Worm (Caenorhabditis elegans) whole organism, L4 larva: Measurements from ENCODE around the gene ZC262.7.
A peak's percentile ranks its signal among the peaks of the same experiment; 100 is the strongest.

ENCODE experiments used
- D1046.2 ChIP-seq: fragments of 200-800 bp; sonication (Bioruptor generic); IDR thresholded peaks from 2 replicates; pipeline ENCODE4 v1.3.6; 2022; ENCODE audit warnings: missing genetic modification characterization, missing compliant biosample characterization
- T20F7.1 ChIP-seq: fragments of 200-800 bp; sonication (Bioruptor generic); optimal IDR thresholded peaks from 2 replicates; lab custom pipeline; 2018; ENCODE audit warnings: mild to moderate bottlenecking, missing genetic modification characterization, missing compliant biosample characterization
- aha-1 ChIP-seq: fragments of 150-350 bp; peaks from one replicate; lab custom pipeline; 2014; ENCODE audit warnings: missing biosample characterization, missing genetic modification characterization
- arid-1 ChIP-seq: fragments of 200-800 bp; sonication (Bioruptor generic); conservative IDR thresholded peaks from 2 replicates; pipeline ENCODE4 v1.3.6; 2022; ENCODE audit warnings: missing genetic modification reagents, missing genetic modification characterization, missing compliant biosample characterization
- attf-4 ChIP-seq: sonication (generic microtip); optimal IDR thresholded peaks from 3 replicates; lab custom pipeline; 2017; ENCODE audit warnings: missing biosample characterization, missing genetic modification characterization
- ceh-44 ChIP-seq: fragments of 200-800 bp; sonication (Bioruptor generic); IDR thresholded peaks from 2 replicates; pipeline ENCODE4 v1.3.6; 2022; ENCODE audit warnings: missing genetic modification reagents, missing genetic modification characterization, missing compliant biosample characterization
- ces-1 ChIP-seq: fragments of 150-350 bp; sonication (generic microtip); optimal IDR thresholded peaks from 4 replicates; lab custom pipeline; 2014; ENCODE audit warnings: missing biosample characterization, missing genetic modification reagents, missing genetic modification characterization
- ctbp-1 ChIP-seq: fragments of 200-800 bp; sonication (Bioruptor generic); IDR thresholded peaks from 2 replicates; pipeline ENCODE4 v1.3.6; 2022; ENCODE audit warnings: missing genetic modification reagents, missing genetic modification characterization, missing compliant biosample characterization
- dmd-6 ChIP-seq: fragments of 200-800 bp; sonication (Bioruptor generic); IDR thresholded peaks from 2 replicates; pipeline ENCODE4 v1.3.6; 2022; ENCODE audit warnings: missing genetic modification reagents, missing genetic modification characterization, missing compliant biosample characterization
- dmd-8 ChIP-seq: fragments of 200-800 bp; sonication (Bioruptor generic); IDR thresholded peaks from 2 replicates; pipeline ENCODE4 v1.3.6; 2022; ENCODE audit warnings: missing genetic modification characterization, missing compliant biosample characterization
- dpl-1 ChIP-seq: fragments of 150-350 bp; optimal IDR thresholded peaks from 2 replicates; lab custom pipeline; 2014; ENCODE audit warnings: missing biosample characterization, missing genetic modification reagents, missing genetic modification characterization
- egl-27 ChIP-seq: sonication (generic microtip); optimal IDR thresholded peaks from 3 replicates; lab custom pipeline; 2017; ENCODE audit warnings: missing biosample characterization, missing genetic modification reagents, missing genetic modification characterization
- fos-1 ChIP-seq: fragments of 150-350 bp; optimal IDR thresholded peaks from 2 replicates; lab custom pipeline; 2014; ENCODE audit warnings: missing biosample characterization, missing genetic modification characterization
- hif-1 ChIP-seq, 2 experiments: sonication (generic microtip); optimal IDR thresholded peaks; 2 replicates each; lab custom pipeline; 2016 to 2017; ENCODE audit warnings: missing compliant biosample characterization in 2 of 2, missing genetic modification characterization in 2 of 2, missing genetic modification reagents in 2 of 2, missing genotype in 2 of 2, mild to moderate bottlenecking in 1 of 2
- hlh-11 ChIP-seq: fragments of 200-800 bp; sonication (Bioruptor generic); optimal IDR thresholded peaks from 2 replicates; lab custom pipeline; 2018; ENCODE audit warnings: mild to moderate bottlenecking, missing genetic modification characterization, missing compliant biosample characterization
- hlh-30 ChIP-seq: sonication (generic microtip); optimal IDR thresholded peaks from 2 replicates; lab custom pipeline; 2017; ENCODE audit warnings: antibody characterized with exemption, mild to moderate bottlenecking, missing genetic modification characterization, missing compliant biosample characterization; ENCODE audit not compliant: insufficient read depth
- hmg-1.1 ChIP-seq: fragments of 200-800 bp; sonication (Bioruptor generic); IDR thresholded peaks from 2 replicates; pipeline ENCODE4 v1.3.6; 2022; ENCODE audit warnings: missing genetic modification reagents, missing genetic modification characterization, missing compliant biosample characterization
- lin-13 ChIP-seq: fragments of 150-350 bp; optimal IDR thresholded peaks from 2 replicates; lab custom pipeline; 2014; ENCODE audit warnings: missing biosample characterization, missing genetic modification reagents, missing genetic modification characterization
- lin-15B ChIP-seq: fragments of 150-350 bp; sonication (generic microtip); optimal IDR thresholded peaks from 3 replicates; lab custom pipeline; 2014; ENCODE audit warnings: missing biosample characterization, missing genetic modification characterization
- lin-29 ChIP-seq: fragments of 200-800 bp; sonication (Bioruptor generic); IDR thresholded peaks from 2 replicates; pipeline ENCODE4 v1.3.6; 2022; ENCODE audit warnings: missing genetic modification reagents, missing genetic modification characterization, missing compliant biosample characterization
- mxl-3 ChIP-seq: fragments of 200-800 bp; sonication (Bioruptor generic); optimal IDR thresholded peaks from 2 replicates; lab custom pipeline; 2018; ENCODE audit warnings: mild to moderate bottlenecking, missing genetic modification characterization, missing compliant biosample characterization
- nhr-11 ChIP-seq: fragments of 150-350 bp; optimal IDR thresholded peaks from 2 replicates; lab custom pipeline; 2014; ENCODE audit warnings: missing biosample characterization, missing genetic modification characterization
- nhr-111 ChIP-seq: fragments of 200-800 bp; sonication (Bioruptor generic); optimal IDR thresholded peaks from 2 replicates; lab custom pipeline; 2018; ENCODE audit warnings: mild to moderate bottlenecking, missing genetic modification characterization, missing compliant biosample characterization
- nhr-237 ChIP-seq: sonication (generic microtip); optimal IDR thresholded peaks from 2 replicates; lab custom pipeline; 2017; ENCODE audit warnings: missing biosample characterization, missing genetic modification characterization
- nhr-28 ChIP-seq: fragments of 150-350 bp; optimal IDR thresholded peaks from 2 replicates; lab custom pipeline; 2014; ENCODE audit warnings: missing biosample characterization, missing genetic modification characterization
- nhr-41 ChIP-seq: fragments of 200-800 bp; sonication (Bioruptor generic); IDR thresholded peaks from 2 replicates; pipeline ENCODE4 v1.3.6; 2022; ENCODE audit warnings: missing genetic modification reagents, missing genetic modification characterization, missing compliant biosample characterization
- nhr-42 ChIP-seq: fragments of 200-800 bp; sonication (Bioruptor generic); IDR thresholded peaks from 2 replicates; pipeline ENCODE4 v1.3.6; 2022; ENCODE audit warnings: missing genetic modification characterization, missing compliant biosample characterization
- pha-4 ChIP-seq, 2 experiments: fragments of 150-350 bp in 1 of 2; fragments of 200-800 bp in 1 of 2; sonication (Bioruptor generic) in 1 of 2; IDR thresholded peaks in 1 of 2; optimal IDR thresholded peaks in 1 of 2; 2 replicates each; pipeline versions ENCODE4 v1.3.6 to Lab custom; 2014 to 2022; ENCODE audit warnings: missing genetic modification characterization in 2 of 2, missing genetic modification reagents in 2 of 2, missing biosample characterization in 1 of 2, missing compliant biosample characterization in 1 of 2
- saeg-2 ChIP-seq: fragments of 200-800 bp; sonication (Bioruptor generic); IDR thresholded peaks from 2 replicates; pipeline ENCODE4 v1.3.6; 2022; ENCODE audit warnings: missing genetic modification reagents, missing genetic modification characterization, missing compliant biosample characterization
- snpc-4 ChIP-seq: fragments of 150-350 bp; optimal IDR thresholded peaks from 2 replicates; lab custom pipeline; 2014; ENCODE audit warnings: missing biosample characterization, missing genetic modification characterization
- spr-3 ChIP-seq: fragments of 200-800 bp; sonication (Bioruptor generic); optimal IDR thresholded peaks from 2 replicates; lab custom pipeline; 2018; ENCODE audit warnings: mild to moderate bottlenecking, missing genetic modification characterization, missing compliant biosample characterization
- tag-97 ChIP-seq: fragments of 200-800 bp; sonication (Bioruptor generic); IDR thresholded peaks from 2 replicates; pipeline ENCODE4 v1.3.6; 2022; ENCODE audit warnings: missing genetic modification characterization, missing compliant biosample characterization
- unc-62 ChIP-seq, 3 experiments: fragments of 150-350 bp in 1 of 3; sonication (generic microtip); optimal IDR thresholded peaks in 2 of 3; peaks in 1 of 3; 1 replicate in 1 of 3; 2 replicates in 2 of 3; lab custom pipeline; 2014 to 2017; ENCODE audit warnings: missing biosample characterization in 3 of 3, missing genetic modification characterization in 3 of 3, missing genetic modification reagents in 3 of 3, missing genotype in 1 of 3
- zag-1 ChIP-seq: fragments of 150-350 bp; optimal IDR thresholded peaks from 2 replicates; lab custom pipeline; 2014; ENCODE audit warnings: missing biosample characterization, missing genetic modification characterization
- ztf-11 ChIP-seq: fragments of 150-350 bp; optimal IDR thresholded peaks from 2 replicates; lab custom pipeline; 2014; ENCODE audit warnings: missing biosample characterization, missing genetic modification characterization

Gene ZC262.7

DNA sequence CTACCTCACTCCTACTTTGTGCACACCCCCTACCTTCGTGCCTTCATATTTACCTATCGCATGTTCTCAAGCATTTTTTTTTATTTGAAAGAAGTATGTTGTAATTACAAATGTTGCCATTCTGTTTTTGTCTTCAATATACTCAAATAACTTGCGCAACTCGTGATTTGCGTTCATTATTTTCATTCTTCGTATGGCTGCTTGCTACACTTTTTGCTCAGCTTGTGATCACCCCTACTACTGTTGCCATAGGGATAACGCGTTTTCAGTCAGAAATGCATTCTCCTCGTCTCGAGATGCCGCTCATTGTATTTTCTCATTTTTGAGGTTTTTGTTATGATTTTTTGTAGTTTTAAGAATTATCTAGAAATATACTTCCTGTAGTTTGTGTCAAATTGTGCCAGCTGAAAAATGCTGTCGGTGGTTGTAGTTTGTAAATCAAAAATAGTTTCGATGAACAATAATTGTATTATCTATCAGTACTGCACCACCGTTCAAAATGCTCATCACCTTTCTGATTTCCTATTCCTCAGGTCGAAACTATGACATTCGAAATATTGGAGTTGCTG, 21.4 kb downstream of the ZC262.7 start, which contains the start of gene F10E9.1:
Gene F10E9.1 (plus strand): TSS at position 519 of the 569 bp plus-strand sequence.
- TF ChIP-seq nhr-41 (GFP tag; lab: Robert Waterston, UW) (no peak), nhr-11 (peak; percentile 68)
- TF ChIP-seq, all 104 proteins: peak for 1

DNA sequence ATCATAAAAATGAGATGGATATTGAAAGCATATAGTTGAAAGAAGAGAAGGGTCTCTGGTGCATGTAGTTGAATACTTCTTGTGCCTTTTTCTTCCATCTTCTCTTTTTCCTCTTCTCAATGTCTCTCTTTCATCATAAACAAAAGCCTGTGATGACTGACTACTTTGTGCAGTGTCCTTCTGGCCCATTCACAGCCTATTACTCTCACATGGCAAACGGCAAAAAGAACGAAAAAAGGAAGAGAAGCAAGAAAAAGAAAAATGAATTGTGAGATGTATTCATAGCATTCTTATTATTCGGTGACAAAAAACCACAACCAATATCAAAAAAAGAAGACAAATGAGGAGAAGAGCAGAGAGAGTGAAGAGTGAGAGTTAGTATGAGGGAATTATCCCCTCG, 22.9 kb downstream of the ZC262.7 start:
- TF ChIP-seq ces-1 (GFP tag; lab: Kevin White, UChicago) (no peak), lin-13 (GFP tag; lab: Kevin White, UChicago) (no peak), dmd-6 (no peak), lin-15B (tag; lab: Kevin White, UChicago) (no peak), dmd-8 (GFP tag; lab: Robert Waterston, UW) (no peak), snpc-4 (tag; lab: Kevin White, UChicago) (no peak), ctbp-1 (GFP tag; lab: Robert Waterston, UW) (no peak), attf-4 (no peak), ceh-44 (no peak), nhr-28 (no peak), aha-1 (tag; lab: Kevin White, UChicago) (peak; percentile 7), hmg-1.1 (GFP tag; lab: Robert Waterston, UW) (0 out of 2 replicates have a peak, but pooled peaks have one; percentile 8), nhr-237 (no peak), hlh-30 (tag; lab: Kevin White, UChicago) (peak; percentile 6), D1046.2 (no peak), dpl-1 (GFP tag; lab: Kevin White, UChicago) (no peak), mxl-3 (GFP tag; lab: Kevin White, UChicago) (no peak), nhr-42 (GFP tag; lab: Robert Waterston, UW) (no peak), hlh-11 (tag; lab: Kevin White, UChicago) (no peak), arid-1 (GFP tag; lab: Robert Waterston, UW) (no peak), unc-62 (GFP tag; optimal IDR thresholded peaks at IDR 0.05 in 1 of 2; lab: Kevin White, UChicago) (peak in 1 of 2 experiments; percentile 89), unc-62 (tag; optimal IDR thresholded peaks at IDR 0.05; lab: Kevin White, UChicago) (no peak), hif-1 (tag; optimal IDR thresholded peaks at IDR 0.05; lab: Kevin White, UChicago) (no peak)

DNA sequence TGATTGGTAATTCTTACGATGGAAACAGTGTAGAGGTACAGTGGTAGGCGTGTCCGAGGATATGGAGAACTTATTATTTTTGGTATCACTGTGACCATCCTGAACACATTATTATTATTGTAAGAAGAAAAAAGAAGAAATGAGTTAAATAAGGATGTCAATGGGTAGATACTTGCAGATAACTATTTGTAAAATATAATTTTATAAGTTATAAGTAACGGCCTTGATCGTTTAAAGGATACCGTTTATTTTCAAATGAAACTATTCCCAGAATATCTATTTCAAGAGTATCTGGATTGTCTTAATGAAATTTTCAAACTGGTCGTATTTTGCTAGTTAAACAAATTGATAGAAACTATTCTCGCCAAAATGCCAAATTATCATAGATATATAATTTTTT, 24.0 kb downstream of the ZC262.7 start, which contains the start of gene F10E9.10:
Gene F10E9.10 (minus strand): TSS at position 101 of the 400 bp plus-strand sequence.
- TF ChIP-seq pha-4 (GFP tag; IDR thresholded peaks at IDR 0.05; lab: Robert Waterston, UW): no peak
- no peak for TF ChIP-seq pha-4 (tag; optimal IDR thresholded peaks at IDR 0.05; lab: Kevin White, UChicago)
- TF ChIP-seq ztf-11 (tag; lab: Kevin White, UChicago): no peak
- TF ChIP-seq lin-29 (GFP tag; lab: Robert Waterston, UW): no peak
- no peak for TF ChIP-seq ces-1 (GFP tag; lab: Kevin White, UChicago)
- TF ChIP-seq saeg-2 (GFP tag; lab: Robert Waterston, UW): no peak
- TF ChIP-seq fos-1 (tag; lab: Kevin White, UChicago): no peak
- TF ChIP-seq hlh-30 (tag; lab: Kevin White, UChicago): no peak
- TF ChIP-seq T20F7.1 (GFP tag; lab: Kevin White, UChicago): no peak
- TF ChIP-seq egl-27 (tag; lab: Kevin White, UChicago): no peak
- TF ChIP-seq zag-1 (tag; lab: Kevin White, UChicago): no peak
- no peak for TF ChIP-seq nhr-111 (GFP tag; lab: Kevin White, UChicago)
- TF ChIP-seq snpc-4 (tag; lab: Kevin White, UChicago): no peak
- no peak for TF ChIP-seq lin-13 (GFP tag; lab: Kevin White, UChicago)
- TF ChIP-seq tag-97 (GFP tag; lab: Robert Waterston, UW): no peak
- no peak for TF ChIP-seq spr-3 (GFP tag; lab: Kevin White, UChicago)
